Fruit fly (Drosophila melanogaster): Measurements from ENCODE around the gene CG17839.

CG17839 gene

DNA sequence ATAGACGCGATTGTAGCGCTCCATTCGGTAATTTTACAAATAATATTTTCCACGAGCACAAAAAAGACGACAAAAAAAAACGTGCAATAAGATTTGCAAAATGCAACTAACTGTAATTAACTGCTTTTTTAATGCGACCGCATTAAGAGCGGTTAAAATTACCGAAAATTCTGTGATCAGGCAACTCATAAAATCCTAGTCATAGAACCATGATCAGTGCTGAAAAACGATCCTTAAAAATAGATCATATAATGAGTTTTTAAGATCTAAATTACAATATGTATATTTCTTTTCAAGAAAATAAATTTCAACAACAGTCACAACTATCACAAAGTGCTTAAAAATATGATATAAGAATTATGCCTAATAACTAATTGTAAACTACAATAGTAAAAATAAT, 1.7 kb upstream of the CG17839 start, which contains the start of gene gnu:
Gene gnu, minus strand, starts transcription at position 125 of the 400 bp plus-strand sequence.
- TF ChIP-seq CG4496 (GFP tag; IDR thresholded peaks at IDR 0.05): no peak
- TF ChIP-seq Ets98B (GFP tag; IDR thresholded peaks at IDR 0.05): no peak
- TF ChIP-seq CG10348 (GFP tag; IDR thresholded peaks at IDR 0.05): no peak
- no peak for TF ChIP-seq Snoo (tag; optimal IDR thresholded peaks at IDR 0.05)
- no peak for TF ChIP-seq CG32121 (GFP tag; IDR thresholded peaks at IDR 0.05)
- no peak for TF ChIP-seq D1 (tag; optimal IDR thresholded peaks at IDR 0.05)
- no peak for TF ChIP-seq gl (tag; optimal IDR thresholded peaks at IDR 0.05)
- no peak for TF ChIP-seq EcR (GFP tag; optimal IDR thresholded peaks at IDR 0.05)
- no peak for TF ChIP-seq CG8159 (tag; optimal IDR thresholded peaks at IDR 0.05)
- TF ChIP-seq CG12605 (GFP tag; IDR thresholded peaks at IDR 0.05): no peak
- no peak for TF ChIP-seq CG17806 (tag; optimal IDR thresholded peaks at IDR 0.05)
- no peak for TF ChIP-seq CG8301 (tag; optimal IDR thresholded peaks at IDR 0.05)
- TF ChIP-seq Pif1B (GFP tag; optimal IDR thresholded peaks at IDR 0.05): no peak
- TF ChIP-seq CG13204 (GFP tag; optimal IDR thresholded peaks at IDR 0.05): no peak
- no peak for TF ChIP-seq CG15710 (tag; optimal IDR thresholded peaks at IDR 0.05)
- no peak for TF ChIP-seq CG34367 (tag; optimal IDR thresholded peaks at IDR 0.05)

- no peak for TF ChIP-seq CG32121 (GFP tag; IDR thresholded peaks at IDR 0.05)
- TF ChIP-seq CG9948 (tag; optimal IDR thresholded peaks at IDR 0.05): peak; percentile 43
- no peak for TF ChIP-seq Ets98B (GFP tag; IDR thresholded peaks at IDR 0.05)
- no peak for TF ChIP-seq D1 (tag; optimal IDR thresholded peaks at IDR 0.05)
- TF ChIP-seq CG14655 (GFP tag; optimal IDR thresholded peaks at IDR 0.05): peak; percentile 52
- no peak for TF ChIP-seq Pif1A (GFP tag; optimal IDR thresholded peaks at IDR 0.05)
- TF ChIP-seq CG8159 (tag; optimal IDR thresholded peaks at IDR 0.05): peak; percentile 38
- peak; percentile 15 for TF ChIP-seq CG15710 (tag; optimal IDR thresholded peaks at IDR 0.05)
- TF ChIP-seq CG8301 (tag; optimal IDR thresholded peaks at IDR 0.05): peak; percentile 37
- TF ChIP-seq CG17806 (tag; optimal IDR thresholded peaks at IDR 0.05): peak; percentile 9
These were observed 11.7 kb downstream of the CG17839 start for dm6 chr3L:14816666-14817065.

DNA sequence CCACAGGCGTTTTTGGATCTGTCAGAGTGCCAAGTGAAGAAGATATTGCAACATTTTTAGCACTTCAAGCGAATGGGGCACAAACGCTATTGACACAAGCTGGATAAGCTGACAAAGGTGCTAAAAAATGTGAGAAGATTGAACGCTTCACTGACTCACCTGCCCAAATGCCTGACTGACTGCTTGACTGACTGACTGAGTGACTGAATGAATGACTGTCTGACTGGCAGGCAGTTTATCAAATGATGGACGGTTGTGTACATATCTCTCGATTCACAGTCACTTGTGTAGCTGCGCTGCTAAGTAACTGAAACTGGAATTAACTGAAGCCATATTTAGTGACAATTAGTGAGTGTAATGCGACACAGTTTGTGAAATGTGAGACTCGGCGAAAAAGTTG, 16.2 kb downstream of the CG17839 start:
- no peak for TF ChIP-seq Ets98B (GFP tag; IDR thresholded peaks at IDR 0.05)
- TF ChIP-seq CG12605 (GFP tag; IDR thresholded peaks at IDR 0.05): no peak

- no peak for TF ChIP-seq Pif1B (GFP tag; optimal IDR thresholded peaks at IDR 0.05)
- TF ChIP-seq CG13204 (GFP tag; optimal IDR thresholded peaks at IDR 0.05): no peak
- no peak for TF ChIP-seq rn (GFP tag; IDR thresholded peaks at IDR 0.05)
- no peak for TF ChIP-seq fd96Ca (GFP tag; IDR thresholded peaks at IDR 0.05)
- TF ChIP-seq CG8159 (tag; optimal IDR thresholded peaks at IDR 0.05): no peak
- no peak for TF ChIP-seq CG9948 (tag; optimal IDR thresholded peaks at IDR 0.05)
- no peak for TF ChIP-seq CG12605 (GFP tag; IDR thresholded peaks at IDR 0.05)
- TF ChIP-seq gl (tag; optimal IDR thresholded peaks at IDR 0.05): no peak
- no peak for TF ChIP-seq D1 (tag; optimal IDR thresholded peaks at IDR 0.05)
- TF ChIP-seq CG14655 (GFP tag; optimal IDR thresholded peaks at IDR 0.05): no peak
- TF ChIP-seq CG15710 (tag; optimal IDR thresholded peaks at IDR 0.05): no peak
These were observed 17.4 kb downstream of the CG17839 start for dm6 chr3L:14822364-14822763.

DNA sequence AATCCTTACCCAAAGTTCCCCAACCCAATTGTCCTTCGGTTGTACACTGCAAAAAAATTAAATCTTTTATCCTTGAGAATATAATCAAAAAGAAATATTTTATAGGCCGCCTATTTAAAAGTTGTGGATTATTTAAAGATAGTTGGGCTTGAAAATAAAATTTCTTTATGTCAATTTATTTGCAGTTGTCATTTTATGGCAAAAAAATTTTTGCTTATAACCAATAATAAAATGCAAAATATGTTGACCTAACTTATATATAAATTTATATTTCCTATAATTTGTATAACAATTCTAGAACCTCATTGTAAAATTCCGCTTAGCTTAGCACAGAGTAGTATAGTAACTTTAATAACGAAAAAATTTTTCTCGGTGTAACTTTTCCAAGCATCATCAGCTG, 42.5 kb downstream of the CG17839 start:
- TF ChIP-seq CG8159 (tag; optimal IDR thresholded peaks at IDR 0.05) (peak; percentile 27), CG13204 (GFP tag; optimal IDR thresholded peaks at IDR 0.05) (no peak), rn (GFP tag; IDR thresholded peaks at IDR 0.05) (no peak), CG32121 (GFP tag; IDR thresholded peaks at IDR 0.05) (no peak), gl (tag; optimal IDR thresholded peaks at IDR 0.05) (no peak), CG8301 (tag; optimal IDR thresholded peaks at IDR 0.05) (no peak), CG9948 (tag; optimal IDR thresholded peaks at IDR 0.05) (peak; percentile 6)

dm6 chr3L:14875608-14876007, 70.7 kb downstream of the CG17839 start:
- TF ChIP-seq rn (GFP tag; IDR thresholded peaks at IDR 0.05) (no peak), CG13204 (GFP tag; optimal IDR thresholded peaks at IDR 0.05) (no peak), D1 (tag; optimal IDR thresholded peaks at IDR 0.05) (no peak), CG32121 (GFP tag; IDR thresholded peaks at IDR 0.05) (no peak), fd96Ca (GFP tag; IDR thresholded peaks at IDR 0.05) (no peak), CG8301 (tag; optimal IDR thresholded peaks at IDR 0.05) (no peak), Pif1A (GFP tag; optimal IDR thresholded peaks at IDR 0.05) (no peak), CG17806 (tag; optimal IDR thresholded peaks at IDR 0.05) (no peak), EcR (GFP tag; optimal IDR thresholded peaks at IDR 0.05) (no peak), CG14655 (GFP tag; optimal IDR thresholded peaks at IDR 0.05) (no peak), Snoo (tag; optimal IDR thresholded peaks at IDR 0.05) (no peak), CG9948 (tag; optimal IDR thresholded peaks at IDR 0.05) (no peak), Ets98B (GFP tag; IDR thresholded peaks at IDR 0.05) (no peak), CG34367 (tag; optimal IDR thresholded peaks at IDR 0.05) (no peak)

dm6 chr3L:14894316-14894715, 89.4 kb downstream of the CG17839 start, which contains the start of gene CG34245:
CG34245 (minus strand) TSS chr3L:14894416.
- no peak for TF ChIP-seq CG17806 (tag; optimal IDR thresholded peaks at IDR 0.05)
- TF ChIP-seq Pif1A (GFP tag; optimal IDR thresholded peaks at IDR 0.05): no peak
- TF ChIP-seq CG12605 (GFP tag; IDR thresholded peaks at IDR 0.05): no peak
- TF ChIP-seq CG9948 (tag; optimal IDR thresholded peaks at IDR 0.05): no peak
- TF ChIP-seq rn (GFP tag; IDR thresholded peaks at IDR 0.05): no peak
- TF ChIP-seq Pif1B (GFP tag; optimal IDR thresholded peaks at IDR 0.05): no peak
- TF ChIP-seq CG4496 (GFP tag; IDR thresholded peaks at IDR 0.05): no peak
- no peak for TF ChIP-seq fd96Ca (GFP tag; IDR thresholded peaks at IDR 0.05)

All from whole organism, pupa.